6 worm cellular contexts compared by ENCODE assay signal in genomic region chrV:11836073-11836472, ce11.
TF ChIP-seq lines count a peak whose summit lies in the region.

R13H4.2 (plus strand) TSS chrV:11836391.

TF ChIP-seq in whole organism, L1 larva, 84 proteins besides CTCF, POLR2A, EP300 and RAD21 (continues in another document):
- TF ChIP-seq sox-4 (tag; optimal IDR thresholded peaks at IDR 0.05; lab: Kevin White, UChicago) = no peak
- no peak for TF ChIP-seq swsn-7 (tag; optimal IDR thresholded peaks at IDR 0.05; lab: Kevin White, UChicago)
- no peak for TF ChIP-seq mab-9 (GFP tag; IDR thresholded peaks at IDR 0.05; lab: Robert Waterston, UW)
- TF ChIP-seq unc-62 (GFP tag; optimal IDR thresholded peaks at IDR 0.05; lab: Kevin White, UChicago) = no peak
- no peak for TF ChIP-seq hpl-2 (GFP tag; optimal IDR thresholded peaks at IDR 0.05; lab: Kevin White, UChicago)
- TF ChIP-seq ceh-88 (GFP tag; IDR thresholded peaks at IDR 0.05; lab: Robert Waterston, UW) = no peak
- TF ChIP-seq hlh-17 (GFP tag; optimal IDR thresholded peaks at IDR 0.05; lab: Kevin White, UChicago; ENCODE audit: borderline replicate concordance) = no peak
- TF ChIP-seq mep-1 (tag; optimal IDR thresholded peaks at IDR 0.05; lab: Kevin White, UChicago) = no peak
- no peak for TF ChIP-seq tlp-1 (tag; optimal IDR thresholded peaks at IDR 0.05; lab: Kevin White, UChicago)
- no peak for TF ChIP-seq nhr-84 (tag; optimal IDR thresholded peaks at IDR 0.05; lab: Kevin White, UChicago)
- no peak for TF ChIP-seq aha-1 (tag; optimal IDR thresholded peaks at IDR 0.05; lab: Kevin White, UChicago)
- TF ChIP-seq fkh-10 (GFP tag; optimal IDR thresholded peaks at IDR 0.05; lab: Kevin White, UChicago) = no peak
- no peak for TF ChIP-seq tbx-2 (tag; optimal IDR thresholded peaks at IDR 0.05; lab: Kevin White, UChicago)
- no peak for TF ChIP-seq grh-1 (GFP tag; IDR thresholded peaks at IDR 0.05; lab: Robert Waterston, UW)
- no peak for TF ChIP-seq C34B4.2 (tag; optimal IDR thresholded peaks at IDR 0.05; lab: Kevin White, UChicago)
- TF ChIP-seq sptf-1 (tag; optimal IDR thresholded peaks at IDR 0.05; lab: Kevin White, UChicago) = no peak

TF ChIP-seq in whole organism, L2 larva, 48 proteins besides CTCF, POLR2A, EP300 and RAD21 (continues in another document):
- TF ChIP-seq snpc-4 (tag; optimal IDR thresholded peaks at IDR 0.05; lab: Kevin White, UChicago) (no peak), Y55F3AM.14 (GFP tag; optimal IDR thresholded peaks at IDR 0.05; lab: Kevin White, UChicago) (no peak), nhr-11 (tag; optimal IDR thresholded peaks at IDR 0.05; lab: Kevin White, UChicago) (no peak), lsy-2 (tag; optimal IDR thresholded peaks at IDR 0.05; lab: Kevin White, UChicago) (peak in 1 of 2 experiments; percentile 22), nhr-25 (tag; optimal IDR thresholded peaks at IDR 0.05; lab: Kevin White, UChicago) (no peak), sma-9 (GFP tag; optimal IDR thresholded peaks at IDR 0.05; lab: Kevin White, UChicago) (peak; percentile 15), sma-9 (tag; optimal IDR thresholded peaks at IDR 0.05; lab: Kevin White, UChicago) (no peak), unc-55 (GFP tag; optimal IDR thresholded peaks at IDR 0.05; lab: Kevin White, UChicago) (no peak), lin-39 (tag; optimal IDR thresholded peaks at IDR 0.05; lab: Kevin White, UChicago) (no peak), C34F6.9 (tag; optimal IDR thresholded peaks at IDR 0.05; lab: Kevin White, UChicago) (no peak), ztf-11 (tag; optimal IDR thresholded peaks at IDR 0.05; lab: Kevin White, UChicago) (no peak), R02D3.7 (tag; optimal IDR thresholded peaks at IDR 0.05; lab: Kevin White, UChicago) (no peak), lin-11 (tag; optimal IDR thresholded peaks at IDR 0.05; lab: Kevin White, UChicago) (no peak), mab-5 (tag; optimal IDR thresholded peaks at IDR 0.05; lab: Kevin White, UChicago) (no peak), unc-39 (tag; optimal IDR thresholded peaks at IDR 0.05; lab: Kevin White, UChicago) (no peak), egl-27 (tag; optimal IDR thresholded peaks at IDR 0.05; lab: Kevin White, UChicago) (no peak), F13H6.1 (tag; optimal IDR thresholded peaks at IDR 0.05; lab: Kevin White, UChicago) (peak; percentile 36)

TF ChIP-seq in whole organism, L4 larva, 104 proteins besides CTCF, POLR2A, EP300 and RAD21:
- no peak for TF ChIP-seq ZK337.2 (GFP tag; IDR thresholded peaks at IDR 0.05; lab: Robert Waterston, UW)
- peak; percentile 63 for TF ChIP-seq hlh-11 (tag; optimal IDR thresholded peaks at IDR 0.05; lab: Kevin White, UChicago)
- peak in 1 of 2 experiments; percentile 96 for TF ChIP-seq daf-16 (GFP tag; optimal IDR thresholded peaks at IDR 0.05; lab: Kevin White, UChicago)
- no peak for TF ChIP-seq daf-16 (tag; optimal IDR thresholded peaks at IDR 0.05; lab: Kevin White, UChicago)

TF ChIP-seq in whole organism, late embryonic, 69 proteins besides CTCF, POLR2A, EP300 and RAD21:
- TF ChIP-seq ceh-18 (tag; optimal IDR thresholded peaks at IDR 0.05; lab: Kevin White, UChicago) (peak; percentile 55), pag-3 (tag; optimal IDR thresholded peaks at IDR 0.05; lab: Kevin White, UChicago; ENCODE audit: borderline replicate concordance) (no peak)
TF ChIP-seq in whole organism, late embryonic: peak in this region for 1.

TF ChIP-seq in whole organism, mixed stage, embryonic, 35 proteins besides CTCF, POLR2A, EP300 and RAD21:
- TF ChIP-seq unc-120 (tag; optimal IDR thresholded peaks at IDR 0.05; lab: Kevin White, UChicago; ENCODE audit: poor library complexity, severe bottlenecking) = peak; percentile 41
- peak; percentile 44 for TF ChIP-seq hlh-1 (tag; optimal IDR thresholded peaks at IDR 0.05; lab: Kevin White, UChicago)
- TF ChIP-seq unc-62 (GFP tag; optimal IDR thresholded peaks at IDR 0.05; lab: Kevin White, UChicago) = no peak
- TF ChIP-seq ceh-39 (tag; optimal IDR thresholded peaks at IDR 0.05; lab: Kevin White, UChicago) = no peak
- no peak for TF ChIP-seq nhr-12 (tag; optimal IDR thresholded peaks at IDR 0.05; lab: Kevin White, UChicago)
- no peak for TF ChIP-seq elt-1 (tag; optimal IDR thresholded peaks at IDR 0.05; lab: Kevin White, UChicago; ENCODE audit: borderline replicate concordance, insufficient read depth)
- no peak for TF ChIP-seq lin-13 (tag; optimal IDR thresholded peaks at IDR 0.05; lab: Kevin White, UChicago)
- no peak for TF ChIP-seq nhr-28 (tag; optimal IDR thresholded peaks at IDR 0.05; lab: Kevin White, UChicago)
- TF ChIP-seq pha-4 (tag; optimal IDR thresholded peaks at IDR 0.05; lab: Kevin White, UChicago) = no peak
- TF ChIP-seq snpc-4 (tag; optimal IDR thresholded peaks at IDR 0.05; lab: Kevin White, UChicago) = no peak
- TF ChIP-seq mab-5 (tag; optimal IDR thresholded peaks at IDR 0.05; lab: Kevin White, UChicago) = no peak
- no peak for TF ChIP-seq bed-3 (GFP tag; optimal IDR thresholded peaks at IDR 0.05; lab: Kevin White, UChicago)
- TF ChIP-seq ceh-83 (GFP tag; optimal IDR thresholded peaks at IDR 0.05; lab: Kevin White, UChicago) = no peak
- no peak for TF ChIP-seq mls-2 (tag; optimal IDR thresholded peaks at IDR 0.05; lab: Kevin White, UChicago)
- TF ChIP-seq tbx-8 (GFP tag; optimal IDR thresholded peaks at IDR 0.05; lab: Kevin White, UChicago) = no peak
- TF ChIP-seq ces-1 (GFP tag; optimal IDR thresholded peaks at IDR 0.05; lab: Kevin White, UChicago) = no peak
- TF ChIP-seq nhr-2 (tag; optimal IDR thresholded peaks at IDR 0.05; lab: Kevin White, UChicago) = no peak
- no peak for TF ChIP-seq nhr-237 (tag; optimal IDR thresholded peaks at IDR 0.05; lab: Kevin White, UChicago)

TF ChIP-seq in whole organism, young adult, 124 proteins besides CTCF, POLR2A, EP300 and RAD21:
- no peak for TF ChIP-seq lin-26 (GFP tag; IDR thresholded peaks at IDR 0.05; lab: Robert Waterston, UW)
- TF ChIP-seq mel-28 (tag; optimal IDR thresholded peaks at IDR 0.05; lab: Kevin White, UChicago; ENCODE audit: borderline replicate concordance) = no peak
- TF ChIP-seq madf-8 (GFP tag; conservative IDR thresholded peaks at IDR 0.05; lab: Robert Waterston, UW) = no peak
- TF ChIP-seq nhr-179 (tag; optimal IDR thresholded peaks at IDR 0.05; lab: Kevin White, UChicago) = no peak
- TF ChIP-seq K12H6.12 (tag; optimal IDR thresholded peaks at IDR 0.05; lab: Kevin White, UChicago) = peak; percentile 10
